Worm (Caenorhabditis elegans) whole organism, late embryonic: ENCODE results near the gene C10G8.3.

Experiments
- K09A11.1 ChIP-seq: sonication (generic microtip); optimal IDR thresholded peaks from 2 replicates; lab custom pipeline; 2017; ENCODE audit warnings: antibody characterized with exemption, mild to moderate bottlenecking, missing genetic modification characterization, missing compliant biosample characterization; ENCODE audit not compliant: insufficient read depth
- ama-1 ChIP-seq: fragments of 150-350 bp; optimal IDR thresholded peaks from 2 replicates; lab custom pipeline; 2014
- ceh-2 ChIP-seq: sonication (generic microtip); optimal IDR thresholded peaks from 2 replicates; lab custom pipeline; 2016; ENCODE audit warnings: missing genotype, missing genetic modification characterization, missing compliant biosample characterization
- ceh-34 ChIP-seq: sonication (generic microtip); optimal IDR thresholded peaks from 2 replicates; lab custom pipeline; 2016; ENCODE audit warnings: mild to moderate bottlenecking, missing genetic modification characterization, missing compliant biosample characterization
- ceh-45 ChIP-seq: fragments of 200-800 bp; sonication (Bioruptor generic); IDR thresholded peaks from 2 replicates; pipeline ENCODE4 v1.3.6; 2022; ENCODE audit warnings: missing genetic modification reagents, missing genetic modification characterization, missing compliant biosample characterization
- ceh-9 ChIP-seq: sonication (generic microtip); optimal IDR thresholded peaks from 2 replicates; lab custom pipeline; 2016; ENCODE audit warnings: mild to moderate bottlenecking, missing genetic modification characterization, inconsistent platforms, missing compliant biosample characterization
- dmd-4 ChIP-seq: sonication (generic microtip); optimal IDR thresholded peaks from 2 replicates; lab custom pipeline; 2016; ENCODE audit warnings: borderline replicate concordance, missing genetic modification characterization, missing compliant biosample characterization
- dve-1 ChIP-seq: sonication (generic microtip); optimal IDR thresholded peaks from 2 replicates; lab custom pipeline; 2017; ENCODE audit warnings: antibody characterized with exemption, mild to moderate bottlenecking, missing genetic modification characterization, missing compliant biosample characterization
- elt-2 ChIP-seq: sonication (generic microtip); optimal IDR thresholded peaks from 2 replicates; lab custom pipeline; 2016; ENCODE audit warnings: missing genetic modification reagents, missing genetic modification characterization, missing compliant biosample characterization
- fax-1 ChIP-seq: sonication (generic microtip); optimal IDR thresholded peaks from 2 replicates; lab custom pipeline; 2016; ENCODE audit warnings: missing genotype, missing genetic modification characterization, missing compliant biosample characterization
- hlh-6 ChIP-seq: sonication (generic microtip); optimal IDR thresholded peaks from 2 replicates; lab custom pipeline; 2016; ENCODE audit warnings: missing genotype, missing genetic modification characterization, missing compliant biosample characterization
- hlh-8 ChIP-seq: sonication (generic microtip); optimal IDR thresholded peaks from 2 replicates; lab custom pipeline; 2016; ENCODE audit warnings: missing genotype, missing genetic modification characterization, missing compliant biosample characterization
- pax-1 ChIP-seq: fragments of 150-350 bp; optimal IDR thresholded peaks from 2 replicates; lab custom pipeline; 2014; ENCODE audit warnings: missing biosample characterization, missing genetic modification characterization
- ttx-3 ChIP-seq: sonication (generic microtip); optimal IDR thresholded peaks from 2 replicates; lab custom pipeline; 2016; ENCODE audit warnings: missing genetic modification reagents, missing genetic modification characterization, missing compliant biosample characterization

DNA sequence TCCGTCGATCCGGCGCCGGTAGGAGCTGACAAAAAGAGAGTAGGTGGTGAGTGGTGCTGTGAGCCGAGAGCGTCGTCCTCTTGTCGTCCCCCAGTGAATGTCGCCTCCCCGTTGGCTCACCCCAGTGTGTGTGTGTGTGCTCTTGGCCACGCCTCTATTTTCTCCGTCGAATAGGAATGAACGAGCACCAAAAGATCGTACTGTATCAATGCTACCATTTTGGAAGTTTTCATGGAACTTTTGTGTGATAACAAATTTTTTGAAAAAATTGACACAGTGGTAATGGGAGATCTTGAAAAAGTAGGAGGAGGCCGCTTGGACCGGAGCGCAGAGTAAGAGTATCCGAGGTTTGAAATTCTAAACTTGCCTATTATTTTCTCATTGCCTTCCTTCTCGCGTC is 6.9 kb downstream of the C10G8.3 start, which contains the start of gene ceh-34:
- TF ChIP-seq K09A11.1 (tag; lab: Kevin White, UChicago) (no peak), ceh-2 (tag; lab: Kevin White, UChicago) (no peak), elt-2 (tag; lab: Kevin White, UChicago) (no peak), dmd-4 (tag; lab: Kevin White, UChicago) (no peak), ceh-9 (tag; lab: Kevin White, UChicago) (no peak), ama-1 (lab: Kevin White, UChicago) (no peak), ceh-45 (GFP tag; lab: Robert Waterston, UW) (no peak), ceh-34 (tag; lab: Kevin White, UChicago) (no peak), dve-1 (no peak), hlh-6 (tag; lab: Kevin White, UChicago) (peak; percentile 24), fax-1 (tag; lab: Kevin White, UChicago) (no peak), pax-1 (tag; lab: Kevin White, UChicago) (no peak), ttx-3 (tag; lab: Kevin White, UChicago) (no peak), hlh-8 (tag; lab: Kevin White, UChicago) (no peak)
